Worm (Caenorhabditis elegans) whole organism, L4/young adult: ENCODE data around the gene irld-12.

Source experiments
- W03F9.2 ChIP-seq: fragments of 150-350 bp; optimal IDR thresholded peaks from 2 replicates; lab custom pipeline; 2014; ENCODE audit warnings: missing biosample characterization, missing genetic modification characterization
- dao-5 ChIP-seq: sonication (generic microtip); optimal IDR thresholded peaks from 2 replicates; lab custom pipeline; 2016; ENCODE audit warnings: missing genotype, missing genetic modification characterization, moderate library complexity, missing compliant biosample characterization
- him-1 ChIP-seq: sonication (generic microtip); optimal IDR thresholded peaks from 2 replicates; lab custom pipeline; 2016; ENCODE audit warnings: missing genotype, missing genetic modification reagents, missing genetic modification characterization, missing compliant biosample characterization

DNA sequence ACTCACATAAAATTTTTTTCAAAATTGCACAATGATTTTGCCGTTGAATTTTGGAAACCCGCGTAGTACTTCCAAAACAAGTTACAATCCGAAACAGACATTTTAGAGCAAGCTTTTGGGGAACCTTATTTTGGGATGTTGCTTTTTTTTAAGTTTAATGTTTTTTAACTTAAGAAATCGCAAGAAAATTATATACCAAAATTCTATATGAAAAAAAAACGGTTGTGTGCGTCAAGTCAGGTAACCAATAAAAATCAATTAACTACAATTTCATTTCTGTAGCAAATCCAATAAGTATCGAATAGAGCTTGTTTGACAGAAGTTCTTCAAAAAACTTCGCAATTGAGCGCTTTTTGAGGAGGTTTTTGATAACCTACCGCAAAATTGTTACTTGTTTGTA is 37.9 kb downstream of the irld-12 start, which contains the start of gene srw-117:
- no peak for TF ChIP-seq him-1 (tag; lab: Kevin White, UChicago)
- no peak for TF ChIP-seq W03F9.2
- no peak for TF ChIP-seq dao-5 (tag; lab: Kevin White, UChicago)
